Fruit fly (Drosophila melanogaster) S2 (cell line): ENCODE measurements around the gene CG17930.

Experiments
- CG8478 ChIP-seq: fragments of >200 bp; optimal IDR thresholded peaks from 2 replicates; lab custom pipeline; 2018
- CTCF ChIP-seq, 2 experiments: fragments of >200 bp; optimal IDR thresholded peaks; 2 replicates each; lab custom pipeline; 2018

DNA sequence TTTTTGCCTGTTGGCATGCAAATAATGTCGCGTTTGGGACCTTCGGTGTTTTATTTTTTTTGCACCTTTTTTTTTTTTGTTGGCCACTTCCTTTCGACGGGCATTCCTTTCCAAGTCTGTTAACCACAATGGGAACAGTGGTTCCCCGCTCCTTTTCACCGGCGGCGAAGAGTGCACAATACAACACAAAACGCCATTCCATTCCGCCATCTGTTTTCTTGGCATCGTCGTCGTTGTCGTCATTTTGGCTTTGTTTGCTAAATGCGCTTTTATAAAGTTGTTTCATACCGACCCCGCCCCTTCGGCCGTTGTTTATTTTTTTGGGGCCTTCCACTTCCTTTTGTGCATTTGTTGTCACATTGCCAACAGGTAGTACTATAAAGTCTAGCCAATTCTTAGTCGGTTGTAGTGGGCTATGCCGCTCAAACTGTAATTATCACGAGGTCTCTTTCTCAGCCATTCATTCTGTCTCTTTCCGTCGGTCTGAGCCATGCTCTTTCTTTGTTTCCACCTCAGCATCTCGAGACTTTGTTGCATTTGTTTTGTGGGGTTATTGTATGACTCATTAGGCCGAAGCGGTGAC is 37.3 kb upstream of the CG17930 start:
- TF ChIP-seq CG8478 (lab: Kevin White, UChicago) (no peak), CTCF (optimal IDR thresholded peaks at IDR 0.05; lab: Kevin White, UChicago) (no peak)
